Fruit fly (Drosophila melanogaster): ENCODE measurements around the gene SA1.
A peak's percentile ranks its signal among the peaks of the same experiment; 100 is the strongest.

The SA1 gene

DNA sequence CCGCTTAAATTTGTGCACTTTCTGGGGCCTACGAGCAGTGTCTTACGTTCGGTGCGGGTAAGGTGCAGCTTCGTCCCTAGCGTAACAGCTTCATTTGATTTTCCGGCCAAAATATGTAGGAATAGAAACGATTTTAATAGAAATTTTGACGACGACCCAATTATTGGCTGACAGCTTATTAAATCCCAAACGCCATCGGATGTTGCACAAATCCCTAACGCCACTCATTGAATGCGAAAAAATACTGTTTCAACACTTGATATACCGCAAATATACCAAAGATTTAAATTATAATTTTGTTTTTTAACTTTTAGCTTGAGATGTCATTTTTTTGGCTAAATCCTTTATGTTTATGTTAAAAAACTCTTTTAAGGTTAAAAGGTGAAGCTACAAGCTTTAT is 5.1 kb upstream of the SA1 start, which contains the start of gene Fgop2 (continued):
- TF ChIP-seq CG10267 (tag; optimal IDR thresholded peaks at IDR 0.05): peak; percentile 30
- peak; percentile 20; the same call in 1 of the 2 replicates for TF ChIP-seq sob (GFP tag; IDR thresholded peaks at IDR 0.05)
- TF ChIP-seq CG1603 (tag; optimal IDR thresholded peaks at IDR 0.05): peak; percentile 51
- no peak for TF ChIP-seq Max (GFP tag; optimal IDR thresholded peaks at IDR 0.05)
- no peak for TF ChIP-seq CG15269 (tag; optimal IDR thresholded peaks at IDR 0.05)
- peak; percentile 4 for TF ChIP-seq CG2712 (tag; optimal IDR thresholded peaks at IDR 0.05)
- TF ChIP-seq CG12769 (tag; optimal IDR thresholded peaks at IDR 0.05): no peak
- TF ChIP-seq CG12104 (GFP tag; optimal IDR thresholded peaks at IDR 0.05): no peak
- no peak for TF ChIP-seq CG18476 (GFP tag; optimal IDR thresholded peaks at IDR 0.05)
- no peak for TF ChIP-seq CG15073 (GFP tag; optimal IDR thresholded peaks at IDR 0.05)
- TF ChIP-seq Mrtf (GFP tag; IDR thresholded peaks at IDR 0.05): no peak
- TF ChIP-seq pum (GFP tag; optimal IDR thresholded peaks at IDR 0.05): no peak
- peak; percentile 82 for TF ChIP-seq E2f2 (GFP tag; IDR thresholded peaks at IDR 0.05)
- TF ChIP-seq slbo (GFP tag; IDR thresholded peaks at IDR 0.05): no peak
- TF ChIP-seq CG16815 (GFP tag; optimal IDR thresholded peaks at IDR 0.05): no peak
- TF ChIP-seq Dp (GFP tag; optimal IDR thresholded peaks at IDR 0.05): peak; percentile 74

DNA sequence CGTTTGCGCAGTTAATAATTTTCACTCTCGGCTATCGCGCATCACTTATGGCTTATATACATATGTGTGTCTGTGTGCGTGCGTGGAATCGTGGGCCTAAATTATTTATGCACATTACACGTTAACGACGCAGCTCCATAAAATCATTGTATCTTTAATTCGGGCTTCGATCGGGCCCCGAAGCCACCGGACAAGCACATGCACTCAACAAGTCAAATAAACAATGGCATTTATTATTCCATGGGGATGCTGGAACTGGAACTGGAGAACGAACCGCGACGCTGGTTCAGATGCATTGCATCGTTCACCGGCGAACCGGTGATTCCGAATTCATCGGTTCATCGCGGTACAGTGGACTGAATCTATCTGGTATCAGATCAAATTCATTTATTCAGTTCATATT is 1.7 kb upstream of the SA1 start, which contains the start of gene ihog:
Gene ihog, minus strand, starts transcription at position 269 of the 403 bp plus-strand sequence.
- TF ChIP-seq lmd (GFP tag; IDR thresholded peaks at IDR 0.05): no peak
- no peak for TF ChIP-seq gce (GFP tag; IDR thresholded peaks at IDR 0.05)
- no peak for TF ChIP-seq Dip3 (GFP tag; optimal IDR thresholded peaks at IDR 0.05)
- TF ChIP-seq hb (GFP tag; IDR thresholded peaks at IDR 0.05; ENCODE audit: partially characterized antibody): no peak
- TF ChIP-seq CG2120 (GFP tag; optimal IDR thresholded peaks at IDR 0.05): no peak
- no peak for TF ChIP-seq Myb (GFP tag; optimal IDR thresholded peaks at IDR 0.05)
- TF ChIP-seq slou (GFP tag; optimal IDR thresholded peaks at IDR 0.05): no peak
- no peak for TF ChIP-seq CG33213 (GFP tag; optimal IDR thresholded peaks at IDR 0.05)
- TF ChIP-seq CG4730 (GFP tag; IDR thresholded peaks at IDR 0.05): no peak
- no peak for TF ChIP-seq CG4424 (GFP tag; optimal IDR thresholded peaks at IDR 0.05)
- no peak for TF ChIP-seq emc (GFP tag; optimal IDR thresholded peaks at IDR 0.05)
- no peak for TF ChIP-seq CG10274 (GFP tag; optimal IDR thresholded peaks at IDR 0.05)
- TF ChIP-seq CG14860 (GFP tag; IDR thresholded peaks at IDR 0.05; ENCODE audit: partially characterized antibody): peak; percentile 66
- TF ChIP-seq Awh (GFP tag; IDR thresholded peaks at IDR 0.05): no peak
- no peak for TF ChIP-seq CG12744 (GFP tag; optimal IDR thresholded peaks at IDR 0.05)
- TF ChIP-seq CG32772 (GFP tag; IDR thresholded peaks at IDR 0.05): no peak
- no peak for TF ChIP-seq NK7.1 (GFP tag; optimal IDR thresholded peaks at IDR 0.05)
- no peak for TF ChIP-seq CG15073 (GFP tag; optimal IDR thresholded peaks at IDR 0.05)
- TF ChIP-seq Ptx1 (GFP tag; IDR thresholded peaks at IDR 0.05): no peak
- TF ChIP-seq CG10431 (GFP tag; optimal IDR thresholded peaks at IDR 0.05): no peak
- no peak for TF ChIP-seq kay (GFP tag; optimal IDR thresholded peaks at IDR 0.05)
- TF ChIP-seq CG16815 (GFP tag; optimal IDR thresholded peaks at IDR 0.05): no peak
- TF ChIP-seq seq (GFP tag; IDR thresholded peaks at IDR 0.05): no peak
- TF ChIP-seq onecut (GFP tag; IDR thresholded peaks at IDR 0.05): no peak
- no peak for TF ChIP-seq Rfx (GFP tag; IDR thresholded peaks at IDR 0.05)
- no peak for TF ChIP-seq CG8089 (GFP tag; optimal IDR thresholded peaks at IDR 0.05)
- peak; percentile 32 for TF ChIP-seq trem (tag; optimal IDR thresholded peaks at IDR 0.05)
- no peak for TF ChIP-seq Eip74EF (GFP tag; optimal IDR thresholded peaks at IDR 0.05)
- no peak for TF ChIP-seq CG1792 (GFP tag; optimal IDR thresholded peaks at IDR 0.05)
- no peak for TF ChIP-seq Kr (GFP tag; optimal IDR thresholded peaks at IDR 0.05)
- TF ChIP-seq CG9437 (GFP tag; optimal IDR thresholded peaks at IDR 0.05): no peak
- no peak for TF ChIP-seq Six4 (GFP tag; optimal IDR thresholded peaks at IDR 0.05)
- TF ChIP-seq CG2199 (GFP tag; IDR thresholded peaks at IDR 0.05): no peak
- no peak for TF ChIP-seq en (GFP tag; optimal IDR thresholded peaks at IDR 0.05)
- TF ChIP-seq chn (GFP tag; optimal IDR thresholded peaks at IDR 0.05): no peak
- TF ChIP-seq otp (GFP tag; IDR thresholded peaks at IDR 0.05): no peak
- no peak for TF ChIP-seq CG43689 (GFP tag; IDR thresholded peaks at IDR 0.05)
- peak; percentile 20 for TF ChIP-seq CG7556 (GFP tag; optimal IDR thresholded peaks at IDR 0.05)

Data from whole organism, embryonic.